Worm (Caenorhabditis elegans): Measurements from ENCODE around the gene C33D9.3.

DNA sequence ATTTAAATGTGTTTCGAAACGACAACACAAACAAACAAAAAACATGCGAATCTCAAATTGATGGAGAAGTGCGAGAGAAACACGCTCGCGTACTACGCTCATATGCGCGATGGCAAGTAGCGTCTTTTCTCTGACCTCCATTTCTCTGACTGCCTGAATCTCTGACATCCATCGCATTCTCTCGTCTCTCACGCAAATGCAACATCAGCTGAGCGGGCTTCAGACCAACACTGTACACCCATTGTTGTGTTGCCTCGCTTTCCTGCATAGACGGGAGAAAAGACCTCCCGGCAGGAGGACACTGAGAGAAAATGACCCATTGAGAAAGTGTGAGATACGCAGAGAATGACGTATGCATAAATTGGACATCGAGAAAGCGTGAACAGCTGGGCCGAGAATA, 10.5 kb downstream of the C33D9.3 start:
- no peak for TF ChIP-seq ama-1 (optimal IDR thresholded peaks at IDR 0.05)
- peak; percentile 96 for TF ChIP-seq hmg-4 (GFP tag; optimal IDR thresholded peaks at IDR 0.05)
- no peak for TF ChIP-seq tbx-37 (GFP tag; conservative IDR thresholded peaks at IDR 0.05)
- TF ChIP-seq F13C5.2 (tag; optimal IDR thresholded peaks at IDR 0.05), result peak; percentile 33
- TF ChIP-seq ceh-36 (tag; optimal IDR thresholded peaks at IDR 0.05), result no peak
- no peak for TF ChIP-seq pes-1 (GFP tag; IDR thresholded peaks at IDR 0.05)
- TF ChIP-seq B0310.2 (tag; optimal IDR thresholded peaks at IDR 0.05), result no peak
- 0 out of 2 replicates have a peak, but pooled peaks have one; percentile 6 for TF ChIP-seq flt-1 (GFP tag; IDR thresholded peaks at IDR 0.05)
- TF ChIP-seq hmbx-1 (tag; optimal IDR thresholded peaks at IDR 0.05), result no peak
- peak; percentile 35 for TF ChIP-seq aly-1 (tag; optimal IDR thresholded peaks at IDR 0.05)
